Worm (Caenorhabditis elegans) whole organism, late embryonic: ENCODE measurements around the gene Y55B1BR.8.

Experiments used
- F13H6.1 ChIP-seq: sonication (generic microtip); optimal IDR thresholded peaks from 2 replicates; lab custom pipeline; 2016; ENCODE audit warnings: missing genetic modification characterization, missing compliant biosample characterization
- ceh-30 ChIP-seq: fragments of 150-350 bp; optimal IDR thresholded peaks from 2 replicates; lab custom pipeline; 2014; ENCODE audit warnings: missing biosample characterization, missing genetic modification characterization
- eyg-1 ChIP-seq: sonication (generic microtip); optimal IDR thresholded peaks from 2 replicates; lab custom pipeline; 2016; ENCODE audit warnings: missing genotype, missing genetic modification characterization, missing compliant biosample characterization
- fkh-10 ChIP-seq: fragments of 150-350 bp; optimal IDR thresholded peaks from 2 replicates; lab custom pipeline; 2014; ENCODE audit warnings: missing biosample characterization, missing genetic modification reagents, missing genetic modification characterization
- fkh-6 ChIP-seq: sonication (generic microtip); optimal IDR thresholded peaks from 2 replicates; lab custom pipeline; 2016; ENCODE audit warnings: missing genetic modification characterization, missing compliant biosample characterization
- hlh-6 ChIP-seq: sonication (generic microtip); optimal IDR thresholded peaks from 2 replicates; lab custom pipeline; 2016; ENCODE audit warnings: missing genotype, missing genetic modification characterization, missing compliant biosample characterization
- nfya-1 ChIP-seq: sonication (generic microtip); optimal IDR thresholded peaks from 2 replicates; lab custom pipeline; 2017; ENCODE audit warnings: missing genetic modification characterization, mild to moderate bottlenecking, missing compliant biosample characterization, antibody characterized with exemption, moderate library complexity
- rnt-1 ChIP-seq: sonication (generic microtip); optimal IDR thresholded peaks from 2 replicates; lab custom pipeline; 2016; ENCODE audit warnings: missing genetic modification characterization, missing compliant biosample characterization
- ttx-3 ChIP-seq: sonication (generic microtip); optimal IDR thresholded peaks from 2 replicates; lab custom pipeline; 2016; ENCODE audit warnings: missing genetic modification reagents, missing genetic modification characterization, missing compliant biosample characterization

- TF ChIP-seq ttx-3 (no peak), ceh-30 (tag; lab: Kevin White, UChicago) (no peak), fkh-6 (tag; lab: Kevin White, UChicago) (no peak), fkh-10 (no peak), rnt-1 (no peak), eyg-1 (tag; lab: Kevin White, UChicago) (no peak), F13H6.1 (tag; lab: Kevin White, UChicago) (no peak), nfya-1 (tag; lab: Kevin White, UChicago) (no peak), hlh-6 (tag; lab: Kevin White, UChicago) (no peak)
Observed at ce11 chrIII:429038-429437, 15.2 kb upstream of the Y55B1BR.8 start, which contains the start of gene cec-8.
